Fruit fly (Drosophila melanogaster): ENCODE measurements around the gene jp.
A peak's percentile ranks its signal among the peaks of the same experiment; 100 is the strongest.

jp gene

dm6 chr2L:9569588-9570434 lies 3.3 kb upstream of the jp start (continued):
- TF ChIP-seq Met (GFP tag; optimal IDR thresholded peaks at IDR 0.05) = peak; percentile 96
- TF ChIP-seq CG15336 (GFP tag; IDR thresholded peaks at IDR 0.05) = peak; percentile 95
- TF ChIP-seq CG32006 (GFP tag; optimal IDR thresholded peaks at IDR 0.05) = peak; percentile 98
- TF ChIP-seq CG9139 (GFP tag; optimal IDR thresholded peaks at IDR 0.05) = peak; percentile 90
- peak; percentile 97 for TF ChIP-seq CG34406 (GFP tag; optimal IDR thresholded peaks at IDR 0.05)
- TF ChIP-seq dsx (GFP tag; optimal IDR thresholded peaks at IDR 0.05; ENCODE audit: poor library complexity, severe bottlenecking) = peak; percentile 95
- TF ChIP-seq Eip78C (GFP tag) = peak; percentile 99
- peak; percentile 87 for TF ChIP-seq Hr39 (GFP tag; optimal IDR thresholded peaks at IDR 0.05)
- peak; percentile 93 for TF ChIP-seq fd59A (GFP tag; optimal IDR thresholded peaks at IDR 0.05)
- peak; percentile 93 for TF ChIP-seq Sox14 (GFP tag; optimal IDR thresholded peaks at IDR 0.05)

dm6 chr2L:9569131-9569530 lies 2.6 kb upstream of the jp start:
- TF ChIP-seq Sox15 (GFP tag; optimal IDR thresholded peaks at IDR 0.05) (no peak), esn (GFP tag; optimal IDR thresholded peaks at IDR 0.05) (no peak), CG3032 (tag; optimal IDR thresholded peaks at IDR 0.05) (no peak), Blimp-1 (GFP tag; optimal IDR thresholded peaks at IDR 0.05) (no peak), topi (GFP tag; optimal IDR thresholded peaks at IDR 0.05) (no peak), Hr38 (GFP tag; optimal IDR thresholded peaks at IDR 0.05) (no peak), CG16779 (tag; optimal IDR thresholded peaks at IDR 0.05) (no peak), CG6163 (GFP tag; IDR thresholded peaks at IDR 0.05) (no peak), Smox (GFP tag; optimal IDR thresholded peaks at IDR 0.05) (no peak), fd85E (GFP tag; optimal IDR thresholded peaks at IDR 0.05) (no peak), CG34406 (GFP tag; optimal IDR thresholded peaks at IDR 0.05) (no peak), Hr39 (GFP tag; optimal IDR thresholded peaks at IDR 0.05) (no peak), CG1621 (tag; optimal IDR thresholded peaks at IDR 0.05) (no peak), Sox14 (GFP tag; optimal IDR thresholded peaks at IDR 0.05) (no peak), CG31627 (GFP tag; optimal IDR thresholded peaks at IDR 0.05) (no peak), fkh (GFP tag; optimal IDR thresholded peaks at IDR 0.05) (no peak), acj6 (GFP tag; optimal IDR thresholded peaks at IDR 0.05) (no peak), dsx (GFP tag; optimal IDR thresholded peaks at IDR 0.05; ENCODE audit: poor library complexity, severe bottlenecking) (no peak)

dm6 chr2L:9568360-9569088 lies 2.0 kb upstream of the jp start, which contains the start of gene brwl:
TSS of gene brwl (plus strand) at chr2L:9568890.
- TF ChIP-seq CG1621 (tag; optimal IDR thresholded peaks at IDR 0.05) (peak; percentile 97), CG3032 (tag; optimal IDR thresholded peaks at IDR 0.05) (peak; percentile 99), CG3919 (GFP tag; optimal IDR thresholded peaks at IDR 0.05) (peak; percentile 99), dac (GFP tag; optimal IDR thresholded peaks at IDR 0.05) (peak; percentile 96), CG15336 (GFP tag; IDR thresholded peaks at IDR 0.05) (peak; percentile 99), salr (GFP tag; optimal IDR thresholded peaks at IDR 0.05) (peak; percentile 95 to 99), CG6276 (GFP tag; optimal IDR thresholded peaks at IDR 0.05) (peak; percentile 98), CG4318 (GFP tag; optimal IDR thresholded peaks at IDR 0.05) (peak; percentile 98), CG6854 (GFP tag; optimal IDR thresholded peaks at IDR 0.05) (peak; percentile 94), CG6163 (GFP tag; IDR thresholded peaks at IDR 0.05) (peak; percentile 98), Eip78C (GFP tag) (peak; percentile 100), ss (GFP tag; optimal IDR thresholded peaks at IDR 0.05) (peak; percentile 97 to 98), cyc (GFP tag; optimal IDR thresholded peaks at IDR 0.05) (peak; percentile 98), achi (GFP tag; optimal IDR thresholded peaks at IDR 0.05) (peak; percentile 98), topi (GFP tag; optimal IDR thresholded peaks at IDR 0.05) (peak; percentile 99), spab (GFP tag; optimal IDR thresholded peaks at IDR 0.05) (peak; percentile 99), Eip93F (GFP tag; optimal IDR thresholded peaks at IDR 0.05) (peak; percentile 96), OdsH (GFP tag; optimal IDR thresholded peaks at IDR 0.05) (peak; percentile 99), CG6792 (GFP tag; optimal IDR thresholded peaks at IDR 0.05) (peak; percentile 99), CG8319 (GFP tag; optimal IDR thresholded peaks at IDR 0.05) (peak; percentile 96), CG9139 (GFP tag; optimal IDR thresholded peaks at IDR 0.05) (peak; percentile 94), fd85E (GFP tag; optimal IDR thresholded peaks at IDR 0.05) (peak; percentile 96), Ets21C (GFP tag; optimal IDR thresholded peaks at IDR 0.05) (peak; percentile 97), CG8119 (GFP tag; IDR thresholded peaks at IDR 0.05) (peak; percentile 99), vri (GFP tag; optimal IDR thresholded peaks at IDR 0.05) (peak; percentile 97), Blimp-1 (GFP tag; optimal IDR thresholded peaks at IDR 0.05) (peak; percentile 93), net (GFP tag; optimal IDR thresholded peaks at IDR 0.05) (peak; percentile 99), CG6808 (GFP tag; optimal IDR thresholded peaks at IDR 0.05) (peak; percentile 97), CG31627 (GFP tag; optimal IDR thresholded peaks at IDR 0.05) (peak; percentile 99)

Data from whole organism, prepupa.